Fruit fly (Drosophila melanogaster) whole organism, larva: ENCODE results near the gene CG32801.

ENCODE experiments used
- noc ChIP-seq: fragments of 200-800 bp; sonication (Bioruptor generic); optimal IDR thresholded peaks from 3 replicates; lab custom pipeline; 2019; ENCODE audit warnings: missing biosample characterization, mild to moderate bottlenecking, missing genetic modification characterization, moderate library complexity

The CG32801 gene

DNA sequence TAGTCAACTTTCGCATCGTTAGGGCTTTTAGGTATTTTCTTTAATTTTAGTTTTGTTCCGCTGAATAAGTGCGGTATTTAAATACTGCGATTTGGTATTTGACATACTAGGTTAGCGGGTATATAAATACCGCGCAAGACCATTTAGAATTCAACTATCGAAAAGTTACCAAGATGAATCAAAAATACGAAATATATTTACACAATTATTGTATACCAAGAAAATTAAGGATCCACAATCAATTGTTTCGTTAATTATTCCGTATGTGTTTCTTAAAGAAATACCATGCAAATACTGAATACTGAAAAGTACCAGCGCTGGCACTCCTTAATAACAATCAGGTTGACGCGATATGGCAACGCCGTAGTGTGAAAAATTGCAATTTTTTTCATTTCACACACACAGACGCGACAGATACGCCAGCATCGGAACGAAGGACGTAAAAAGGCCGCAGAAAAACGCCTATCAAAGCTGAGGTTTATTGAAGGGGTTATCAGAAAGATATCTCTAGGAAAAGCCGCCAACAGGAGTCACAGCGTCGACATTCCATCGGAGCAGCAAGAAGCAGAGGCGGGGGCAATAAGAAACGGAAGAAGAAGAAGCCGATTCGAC, 29.4 kb downstream of the CG32801 start, which contains the start of the genes Pgam5 and Vps26:
Pgam5 (minus strand) TSS at position 51 of the 612 bp plus-strand sequence.
Vps26 (plus strand) TSS at position 339 of the 612 bp plus-strand sequence.
- TF ChIP-seq noc (tag; lab: Kevin White, UChicago) = no peak

DNA sequence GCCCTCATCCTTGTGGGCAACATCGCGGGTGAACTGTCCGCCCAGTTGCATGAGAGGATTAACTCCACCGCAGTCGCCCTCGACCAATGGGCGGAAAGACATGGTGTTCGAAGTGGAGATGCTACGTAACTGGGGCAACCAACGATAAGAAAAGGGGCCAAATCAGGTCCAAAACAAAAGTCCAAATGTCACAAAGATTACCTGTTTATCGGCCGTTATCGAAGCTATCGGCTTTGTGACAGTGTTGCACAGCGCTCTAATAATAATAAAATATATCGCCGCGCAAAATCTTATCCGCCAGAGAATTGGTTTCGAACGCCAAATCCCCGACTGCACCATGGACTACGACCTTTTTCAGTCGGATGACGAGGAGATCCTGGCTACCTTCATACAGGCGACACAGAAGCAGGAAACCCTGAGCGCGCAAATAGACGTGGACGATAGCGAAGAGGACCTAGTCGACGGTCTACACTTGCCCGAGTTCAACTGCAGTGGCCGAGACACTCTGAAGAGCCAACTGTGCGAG, 34.3 kb downstream of the CG32801 start, which contains the start of the genes CG14803 and Pex5:
CG14803 (plus strand) TSS at position 285 of the 526 bp plus-strand sequence.
Pex5 (minus strand) TSS at position 476 of the 526 bp plus-strand sequence.
- TF ChIP-seq noc (tag; lab: Kevin White, UChicago) = peak; percentile 17

DNA sequence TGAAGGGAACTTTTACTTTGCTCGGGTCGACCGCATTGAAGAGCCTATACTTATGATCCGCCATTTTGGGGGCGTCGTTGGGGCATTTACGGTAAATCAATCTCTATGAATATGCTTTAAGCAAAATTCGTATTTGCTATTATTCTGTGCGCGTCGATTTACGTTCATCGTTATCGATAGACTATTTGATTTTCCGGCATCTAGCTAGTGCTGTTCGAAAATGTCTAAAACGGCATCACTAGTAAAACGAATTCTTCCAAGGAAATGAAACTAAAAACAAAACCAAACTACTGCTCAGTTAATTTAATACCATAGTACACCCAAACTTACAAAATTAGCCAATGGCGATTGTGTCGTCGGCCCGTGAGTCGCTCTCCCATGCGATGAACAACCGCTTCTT, 37.3 kb downstream of the CG32801 start, which contains the start of the genes Gcna and MED18:
Gcna (minus strand) TSS at position 163 of the 400 bp plus-strand sequence.
MED18 (plus strand) TSS at position 237 of the 400 bp plus-strand sequence.
- no peak for TF ChIP-seq noc (tag; lab: Kevin White, UChicago)

DNA sequence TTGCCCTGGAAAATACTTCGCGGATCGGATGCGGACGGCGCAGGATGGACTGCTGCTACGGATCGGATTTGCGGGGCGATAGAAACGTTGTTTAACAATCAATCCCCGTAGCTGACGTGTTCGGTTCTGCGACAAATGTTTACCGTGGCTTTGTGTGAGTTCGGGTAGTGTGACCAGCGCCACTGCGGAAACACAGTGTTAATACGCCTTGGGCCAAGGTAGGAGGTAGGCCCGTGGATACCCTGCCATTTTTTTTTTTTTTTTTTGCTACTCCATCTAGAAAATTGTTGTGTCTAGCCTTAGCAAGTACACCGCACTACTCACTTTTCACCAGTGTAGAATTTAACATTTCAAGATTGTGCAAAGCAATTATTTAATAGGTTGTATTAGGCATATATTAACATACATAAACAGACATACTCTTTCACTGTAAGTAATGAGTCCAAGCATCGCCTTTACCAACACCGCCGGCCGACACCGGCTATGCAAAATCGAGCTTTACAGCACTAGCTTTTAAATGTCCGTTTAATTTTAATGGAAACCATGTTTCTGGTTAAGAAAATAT, 41.3 kb downstream of the CG32801 start, which contains the start of gene deltaCOP:
deltaCOP (minus strand) TSS at position 171 of the 565 bp plus-strand sequence.
- peak; percentile 67 for TF ChIP-seq noc (tag; lab: Kevin White, UChicago)

DNA sequence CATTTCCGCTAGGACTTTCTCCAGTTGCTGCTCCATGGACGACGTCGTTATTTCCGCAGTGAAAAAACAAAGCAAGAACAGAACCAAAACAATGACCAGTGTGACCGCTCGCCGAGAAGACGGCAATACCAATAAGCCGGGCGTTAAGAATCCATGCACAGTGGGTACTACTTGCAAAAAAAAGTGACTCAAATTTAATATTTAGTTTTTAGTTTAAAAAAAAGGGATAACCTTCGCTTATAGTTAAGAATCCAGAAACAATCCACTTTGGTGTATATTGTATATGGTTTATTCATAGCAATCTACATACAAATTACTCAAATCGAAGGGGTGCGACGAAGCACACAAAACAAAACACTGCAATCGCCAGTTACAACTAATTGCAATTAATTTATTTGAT, 44.1 kb downstream of the CG32801 start, which contains the start of gene Lamtor5:
Lamtor5 (minus strand) TSS at position 105 of the 400 bp plus-strand sequence.
- TF ChIP-seq noc (tag; lab: Kevin White, UChicago) = peak; percentile 24

DNA sequence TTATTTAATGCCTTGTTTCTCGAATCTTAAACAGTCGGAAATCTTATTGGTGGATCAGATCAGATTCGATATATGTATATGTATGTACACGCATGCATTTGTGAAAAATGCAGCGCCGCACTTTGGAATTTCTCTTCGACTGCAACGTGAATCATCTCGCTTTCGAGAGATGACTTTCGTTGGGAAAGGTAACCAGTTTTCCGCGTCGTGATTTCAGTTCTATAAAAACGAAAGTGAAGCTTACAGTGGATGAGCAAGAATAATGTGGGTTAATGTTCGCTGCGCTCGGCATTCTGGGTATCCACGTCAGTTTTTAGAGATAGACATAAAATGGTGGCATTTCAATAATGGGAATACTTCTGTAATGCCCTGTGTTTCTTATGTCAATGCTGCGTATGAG, 46.4 kb downstream of the CG32801 start:
- no peak for TF ChIP-seq noc (tag; lab: Kevin White, UChicago)

DNA sequence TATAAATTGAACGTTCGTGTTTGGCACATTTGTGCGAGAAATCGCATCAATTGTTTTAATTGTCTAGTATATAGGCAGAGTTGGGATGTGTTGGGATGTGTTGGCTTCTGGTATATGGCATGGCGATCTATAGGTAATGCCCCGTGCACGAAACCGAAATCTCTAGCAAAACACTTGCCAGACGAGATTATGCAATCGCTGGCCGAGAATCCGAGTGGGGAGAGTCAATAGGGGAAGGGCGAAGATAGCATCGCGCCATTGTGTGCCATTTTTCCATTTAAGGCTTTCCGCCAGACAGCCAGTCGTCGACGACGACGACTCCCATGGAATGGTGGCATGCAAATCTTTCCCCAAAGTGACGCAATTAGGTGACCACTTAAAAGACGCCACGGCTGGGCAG, 48.1 kb downstream of the CG32801 start:
- TF ChIP-seq noc (tag; lab: Kevin White, UChicago) = no peak

DNA sequence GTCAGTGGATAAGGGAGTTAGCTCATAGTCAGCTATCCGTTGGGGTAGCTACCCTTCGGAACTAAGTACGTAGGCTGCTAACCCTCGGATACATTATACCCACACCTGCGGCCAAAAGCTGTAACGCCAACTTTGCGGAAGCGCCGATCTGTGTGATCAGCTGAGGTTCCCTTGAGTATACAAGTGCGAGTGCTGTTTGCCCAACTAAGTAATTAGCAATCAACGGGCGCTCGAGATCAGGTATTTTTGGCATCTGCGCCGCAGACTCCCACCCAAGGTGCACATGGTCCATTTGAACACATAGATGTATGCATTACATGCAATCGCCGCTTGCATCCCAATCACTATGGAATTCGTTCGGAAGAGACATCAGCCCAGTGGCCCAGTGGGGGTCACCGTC, 48.9 kb downstream of the CG32801 start:
- TF ChIP-seq noc (tag; lab: Kevin White, UChicago) = no peak
